Fruit fly (Drosophila melanogaster) whole organism, embryonic: ENCODE results near the gene CG17109.
A peak's percentile ranks its signal among the peaks of the same experiment; 100 is the strongest.

Experiments
- CG10321 ChIP-seq: fragments of 200-800 bp; sonication (Bioruptor generic); IDR thresholded peaks from 2 replicates; pipeline ENCODE4 v1.3.6; 2022; ENCODE audit warnings: missing biosample characterization, missing genetic modification characterization
- CG13123 ChIP-seq: fragments of 200-800 bp; sonication (Bioruptor generic); optimal IDR thresholded peaks from 2 replicates; lab custom pipeline; 2016; ENCODE audit warnings: missing biosample characterization, missing genetic modification characterization
- CG13894 ChIP-seq: fragments of 200-800 bp; sonication (Bioruptor generic); optimal IDR thresholded peaks from 3 replicates; lab custom pipeline; 2018; ENCODE audit warnings: missing biosample characterization, mild to moderate bottlenecking, missing genetic modification characterization, moderate library complexity
- CG16813 ChIP-seq: fragments of 200-800 bp; sonication (Bioruptor generic); IDR thresholded peaks from 3 replicates; pipeline ENCODE4 v1.3.6; 2022; ENCODE audit warnings: missing biosample characterization, missing genetic modification characterization; ENCODE audit not compliant: partially characterized antibody
- CG17359 ChIP-seq: fragments of 200-800 bp; sonication (Bioruptor generic); optimal IDR thresholded peaks from 3 replicates; lab custom pipeline; 2018; ENCODE audit warnings: missing biosample characterization, mild to moderate bottlenecking, missing genetic modification characterization, moderate library complexity
- CG17612 ChIP-seq: fragments of 200-800 bp; sonication (Bioruptor generic); IDR thresholded peaks from 2 replicates; pipeline ENCODE4 v1.3.6; 2022; ENCODE audit warnings: missing biosample characterization, missing genetic modification characterization
- CG18262 ChIP-seq: fragments of 200-800 bp; optimal IDR thresholded peaks from 3 replicates; lab custom pipeline; 2019; ENCODE audit warnings: missing biosample characterization, mild to moderate bottlenecking, missing genetic modification characterization, moderate library complexity
- CG18764 ChIP-seq: fragments of 200-800 bp; sonication (Bioruptor generic); optimal IDR thresholded peaks from 3 replicates; lab custom pipeline; 2016; ENCODE audit warnings: missing biosample characterization, missing genetic modification characterization
- CG2120 ChIP-seq: fragments of 200-800 bp; sonication (Bioruptor generic); optimal IDR thresholded peaks from 3 replicates; lab custom pipeline; 2016; ENCODE audit warnings: missing biosample characterization, missing genetic modification characterization
- CG34376 ChIP-seq: fragments of 200-800 bp; sonication (Bioruptor generic); optimal IDR thresholded peaks from 2 replicates; lab custom pipeline; 2018; ENCODE audit warnings: missing biosample characterization, mild to moderate bottlenecking, missing genetic modification characterization
- CG3995 ChIP-seq: fragments of 200-800 bp; sonication (Bioruptor generic); optimal IDR thresholded peaks from 3 replicates; lab custom pipeline; 2016; ENCODE audit warnings: missing biosample characterization, missing genetic modification characterization
- CG4404 ChIP-seq: fragments of 200-800 bp; sonication (Bioruptor generic); IDR thresholded peaks from 2 replicates; pipeline ENCODE4 v1.3.6; 2022; ENCODE audit warnings: missing biosample characterization, missing genetic modification characterization
- CG5180 ChIP-seq: fragments of 200-800 bp; sonication (Bioruptor generic); optimal IDR thresholded peaks from 3 replicates; lab custom pipeline; 2017; ENCODE audit warnings: missing biosample characterization, missing genetic modification characterization, mild to moderate bottlenecking, moderate library complexity, missing genetic modification reagents
- CG7745 ChIP-seq: fragments of 200-800 bp; sonication (Bioruptor generic); optimal IDR thresholded peaks from 2 replicates; lab custom pipeline; 2018; ENCODE audit warnings: missing biosample characterization, mild to moderate bottlenecking, missing genetic modification characterization, moderate library complexity
- CG7963 ChIP-seq: fragments of 200-800 bp; sonication (Bioruptor generic); IDR thresholded peaks from 3 replicates; pipeline ENCODE4 v1.3.6; 2022; ENCODE audit warnings: missing biosample characterization, missing genetic modification characterization; ENCODE audit not compliant: partially characterized antibody
- CG8388 ChIP-seq: fragments of 200-800 bp; sonication (Bioruptor generic); optimal IDR thresholded peaks from 2 replicates; lab custom pipeline; 2019; ENCODE audit warnings: missing biosample characterization, mild to moderate bottlenecking, missing genetic modification characterization, moderate library complexity
- CG9437 ChIP-seq: fragments of 200-800 bp; sonication (Bioruptor generic); optimal IDR thresholded peaks from 2 replicates; lab custom pipeline; 2018; ENCODE audit warnings: missing biosample characterization, mild to moderate bottlenecking, missing genetic modification characterization
- D ChIP-seq, 2 experiments: fragments of 200-800 bp in 1 of 2; fragments of >200 bp in 1 of 2; sonication (Bioruptor generic) in 1 of 2; optimal IDR thresholded peaks; 2 replicates in 1 of 2; 3 replicates in 1 of 2; lab custom pipeline; 2017; ENCODE audit warnings: mild to moderate bottlenecking in 1 of 2, missing biosample characterization in 1 of 2, missing genetic modification characterization in 1 of 2, missing genetic modification reagents in 1 of 2
- Dll ChIP-seq: fragments of 200-800 bp; sonication (Bioruptor generic); IDR thresholded peaks from 4 replicates; pipeline ENCODE4 v1.3.6; 2022; ENCODE audit warnings: missing biosample characterization, missing genetic modification characterization; ENCODE audit not compliant: partially characterized antibody
- Ets65A ChIP-seq: fragments of 200-800 bp; sonication (Bioruptor generic); peaks from one replicate; lab custom pipeline; 2016; ENCODE audit warnings: missing biosample characterization, missing genetic modification characterization
- HLH54F ChIP-seq: fragments of 200-800 bp; sonication (Bioruptor generic); optimal IDR thresholded peaks from 3 replicates; lab custom pipeline; 2016; ENCODE audit warnings: missing biosample characterization, missing genetic modification characterization
- Hmr ChIP-seq: fragments of 200-800 bp; sonication (Bioruptor generic); optimal IDR thresholded peaks from 3 replicates; lab custom pipeline; 2017; ENCODE audit warnings: mild to moderate bottlenecking, missing biosample characterization, missing genetic modification reagents, missing genetic modification characterization
- Lpt ChIP-seq: fragments of >200 bp; optimal IDR thresholded peaks from 2 replicates; lab custom pipeline; 2018; ENCODE audit warnings: missing biosample characterization, missing genetic modification characterization
- Myb ChIP-seq: fragments of 200-800 bp; sonication (Bioruptor generic); optimal IDR thresholded peaks from 2 replicates; lab custom pipeline; 2016; ENCODE audit warnings: missing biosample characterization, missing genetic modification characterization
- Sox100B ChIP-seq: fragments of 200-800 bp; sonication (Bioruptor generic); optimal IDR thresholded peaks from 3 replicates; lab custom pipeline; 2018; ENCODE audit warnings: missing biosample characterization, mild to moderate bottlenecking, missing genetic modification characterization
- Spps ChIP-seq: fragments of 200-800 bp; sonication (Bioruptor generic); optimal IDR thresholded peaks from 2 replicates; lab custom pipeline; 2018; ENCODE audit warnings: missing biosample characterization, mild to moderate bottlenecking, missing genetic modification characterization
- Stat92E ChIP-seq, 3 experiments: fragments of >200 bp in 2 of 3; fragments of 200-800 bp in 1 of 3; sonication (Bioruptor generic) in 1 of 3; optimal IDR thresholded peaks; 2 replicates each; lab custom pipeline; 2017 to 2019; ENCODE audit warnings: missing biosample characterization in 3 of 3, missing genetic modification characterization in 3 of 3, mild to moderate bottlenecking in 1 of 3, moderate library complexity in 1 of 3
- Trl ChIP-seq, 3 experiments: fragments of >200 bp in 2 of 3; fragments of 200-800 bp in 1 of 3; sonication (Bioruptor generic) in 1 of 3; optimal IDR thresholded peaks; 2 replicates in 1 of 3; 3 replicates in 2 of 3; lab custom pipeline; 2016 to 2017; ENCODE audit warnings: missing biosample characterization in 1 of 3, missing genetic modification characterization in 1 of 3
- aop ChIP-seq: fragments of 200-800 bp; sonication (Bioruptor generic); IDR thresholded peaks from 2 replicates; pipeline ENCODE4 v1.3.6; 2022; ENCODE audit warnings: missing biosample characterization, missing genetic modification characterization
- ase ChIP-seq: fragments of 200-800 bp; sonication (Bioruptor generic); IDR thresholded peaks from 3 replicates; pipeline ENCODE4 v1.3.6; 2022; ENCODE audit warnings: missing biosample characterization, missing genetic modification characterization
- ash1 ChIP-seq: fragments of 200-800 bp; sonication (Bioruptor generic); optimal IDR thresholded peaks from 2 replicates; lab custom pipeline; 2018; ENCODE audit warnings: missing biosample characterization, mild to moderate bottlenecking, missing genetic modification characterization
- crol ChIP-seq: fragments of 200-800 bp; sonication (Bioruptor generic); IDR thresholded peaks from 2 replicates; pipeline ENCODE4 v1.3.6; 2022; ENCODE audit warnings: missing biosample characterization, missing genetic modification characterization
- dan ChIP-seq: fragments of 200-800 bp; sonication (Bioruptor generic); IDR thresholded peaks from 2 replicates; pipeline ENCODE4 v1.3.6; 2022; ENCODE audit warnings: missing biosample characterization, missing genetic modification characterization
- emc ChIP-seq: fragments of 200-800 bp; sonication (Bioruptor generic); optimal IDR thresholded peaks from 2 replicates; lab custom pipeline; 2016; ENCODE audit warnings: missing biosample characterization, missing genetic modification characterization
- eyg ChIP-seq: fragments of 200-800 bp; sonication (Bioruptor generic); optimal IDR thresholded peaks from 3 replicates; lab custom pipeline; 2016; ENCODE audit warnings: missing biosample characterization, missing genetic modification characterization
- hth ChIP-seq: fragments of >200 bp; optimal IDR thresholded peaks from 2 replicates; lab custom pipeline; 2017; ENCODE audit warnings: inconsistent platforms
- kni ChIP-seq: fragments of 200-800 bp; sonication (Bioruptor generic); optimal IDR thresholded peaks from 3 replicates; lab custom pipeline; 2017; ENCODE audit warnings: mild to moderate bottlenecking, missing biosample characterization, missing genetic modification reagents, missing genetic modification characterization
- maf-S ChIP-seq: fragments of 200-800 bp; sonication (Bioruptor generic); optimal IDR thresholded peaks from 2 replicates; lab custom pipeline; 2016; ENCODE audit warnings: missing biosample characterization, missing genetic modification characterization
- nom ChIP-seq: fragments of 200-800 bp; sonication (Bioruptor generic); optimal IDR thresholded peaks from 2 replicates; lab custom pipeline; 2017; ENCODE audit warnings: missing biosample characterization, missing genetic modification characterization, mild to moderate bottlenecking, moderate library complexity, missing genetic modification reagents
- otp ChIP-seq: fragments of 200-800 bp; sonication (Bioruptor generic); IDR thresholded peaks from 3 replicates; pipeline ENCODE4, ENCODE4 v1.3.6; 2022; ENCODE audit warnings: missing biosample characterization, missing genetic modification characterization
- pb ChIP-seq: fragments of 200-800 bp; sonication (Bioruptor generic); optimal IDR thresholded peaks from 3 replicates; lab custom pipeline; 2016; ENCODE audit warnings: missing biosample characterization, missing genetic modification characterization
- pho ChIP-seq: fragments of 200-800 bp; sonication (Bioruptor generic); optimal IDR thresholded peaks from 2 replicates; lab custom pipeline; 2016; ENCODE audit warnings: missing biosample characterization, missing genetic modification characterization
- run ChIP-seq: fragments of 200-800 bp; sonication (Bioruptor generic); optimal IDR thresholded peaks from 3 replicates; lab custom pipeline; 2018; ENCODE audit warnings: missing biosample characterization, mild to moderate bottlenecking, missing genetic modification characterization
- sc ChIP-seq, 3 experiments: fragments of >200 bp in 2 of 3; fragments of 200-800 bp in 1 of 3; sonication (Bioruptor generic) in 1 of 3; optimal IDR thresholded peaks; 2 replicates in 2 of 3; 3 replicates in 1 of 3; lab custom pipeline; 2017; ENCODE audit warnings: mild to moderate bottlenecking in 1 of 3, missing biosample characterization in 1 of 3, missing genetic modification characterization in 1 of 3, missing genetic modification reagents in 1 of 3
- ssp ChIP-seq: fragments of 200-800 bp; sonication (Bioruptor generic); IDR thresholded peaks from 2 replicates; pipeline ENCODE4 v1.3.6; 2022; ENCODE audit warnings: missing biosample characterization, missing genetic modification characterization
- tll ChIP-seq, 2 experiments: fragments of 200-800 bp in 1 of 2; fragments of >200 bp in 1 of 2; sonication (Bioruptor generic) in 1 of 2; optimal IDR thresholded peaks; 2 replicates each; lab custom pipeline; 2017 to 2019; ENCODE audit warnings: missing biosample characterization in 2 of 2, missing genetic modification characterization in 2 of 2, mild to moderate bottlenecking in 1 of 2, moderate library complexity in 1 of 2
- twi ChIP-seq: fragments of 200-800 bp; optimal IDR thresholded peaks from 2 replicates; lab custom pipeline; 2019; ENCODE audit warnings: missing biosample characterization, mild to moderate bottlenecking, missing genetic modification characterization, moderate library complexity
- vnd ChIP-seq: fragments of 200-800 bp; sonication (Bioruptor generic); IDR thresholded peaks from 3 replicates; pipeline ENCODE4 v1.3.6; 2022; ENCODE audit warnings: missing biosample characterization, missing genetic modification characterization; ENCODE audit not compliant: partially characterized antibody

Gene CG17109

DNA sequence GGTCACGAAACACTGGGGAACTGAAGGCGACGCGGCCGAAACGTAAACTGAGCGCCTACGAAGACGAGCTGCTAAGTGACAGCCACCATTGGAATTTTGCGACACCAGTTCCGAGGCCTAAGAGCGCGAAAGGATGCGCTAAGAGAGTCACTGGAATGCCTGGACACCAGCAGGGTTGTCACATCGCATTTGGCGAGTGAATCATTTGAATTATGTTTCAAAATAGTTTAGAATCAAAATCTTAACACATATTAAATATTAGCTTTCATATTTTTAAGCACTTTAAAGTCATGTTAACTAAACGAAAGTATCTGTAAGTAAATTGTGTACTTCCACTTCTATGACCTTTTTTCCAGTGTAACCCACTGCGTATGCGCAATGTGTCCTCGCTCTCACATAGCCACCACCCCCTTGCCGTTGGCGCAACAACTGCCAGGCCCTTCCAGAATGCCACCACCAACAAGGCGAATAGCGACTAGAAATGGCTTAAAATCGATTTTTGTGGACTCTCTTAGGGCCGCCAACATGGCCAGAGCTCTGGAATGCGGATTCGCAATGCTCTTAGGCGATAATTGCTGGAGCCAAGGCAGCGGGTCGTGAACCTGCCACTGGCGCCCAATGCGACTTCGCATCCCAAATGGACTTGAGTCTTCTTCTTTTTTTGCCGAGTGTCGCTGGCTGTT, 17.3 kb downstream of the CG17109 start, which contains the start of gene Cow (continued):
- TF ChIP-seq Hmr (GFP tag; lab: Kevin White, UChicago) (peak; percentile 84), CG8388 (GFP tag; lab: Kevin White, UChicago) (peak; percentile 23), pb (GFP tag; lab: Kevin White, UChicago) (no peak), CG34376 (GFP tag; lab: Kevin White, UChicago) (peak; percentile 59), ase (GFP tag; lab: Robert Waterston, UW) (peak; percentile 24; the same call in 1 of the 3 replicates), sc (optimal IDR thresholded peaks at IDR 0.05; lab: Kevin White, UChicago) (no peak), sc (GFP tag; optimal IDR thresholded peaks at IDR 0.05; lab: Kevin White, UChicago) (peak; percentile 1), Lpt (no peak), Dll (no peak), CG2120 (GFP tag; lab: Kevin White, UChicago) (peak; percentile 88), CG9437 (GFP tag; lab: Kevin White, UChicago) (peak; percentile 7), CG16813 (GFP tag; lab: Robert Waterston, UW) (no peak), Myb (GFP tag; lab: Kevin White, UChicago) (peak; percentile 32), CG17359 (peak; percentile 61), tll (GFP tag; optimal IDR thresholded peaks at IDR 0.05; lab: Kevin White, UChicago) (no peak), emc (GFP tag; lab: Kevin White, UChicago) (no peak), kni (no peak), otp (GFP tag; lab: Robert Waterston, UW) (no peak), ash1 (no peak), Stat92E (GFP tag; optimal IDR thresholded peaks at IDR 0.05; lab: Kevin White, UChicago) (no peak), ssp (GFP tag; lab: Robert Waterston, UW) (peak; percentile 48; the same call in 1 of the 2 replicates), Spps (tag; lab: Kevin White, UChicago) (no peak), CG18262 (tag; lab: Kevin White, UChicago) (peak; percentile 31), run (no peak), aop (no peak), CG7745 (tag; lab: Kevin White, UChicago) (no peak), hth (lab: Kevin White, UChicago) (no peak), CG7963 (no peak), eyg (GFP tag; lab: Kevin White, UChicago) (no peak), CG17612 (GFP tag; lab: Robert Waterston, UW) (0 out of 2 replicates have a peak, but pooled peaks have one; percentile 16), CG5180 (GFP tag; lab: Kevin White, UChicago) (no peak), nom (no peak), CG18764 (GFP tag; lab: Kevin White, UChicago) (peak; percentile 3), CG10321 (GFP tag; lab: Robert Waterston, UW) (no peak), CG4404 (no peak; the same call in 1 of the 2 replicates), crol (GFP tag; lab: Robert Waterston, UW) (peak; percentile 25; the same call in 1 of the 2 replicates), Trl (optimal IDR thresholded peaks at IDR 0.05; lab: Kevin White, UChicago) (peak in 1 of 2 experiments; percentile 56), Trl (GFP tag; optimal IDR thresholded peaks at IDR 0.05; lab: Kevin White, UChicago) (peak; percentile 49), D (optimal IDR thresholded peaks at IDR 0.05; lab: Kevin White, UChicago) (no peak), D (GFP tag; optimal IDR thresholded peaks at IDR 0.05; lab: Kevin White, UChicago) (no peak), pho (GFP tag; lab: Kevin White, UChicago) (peak; percentile 69), CG13894 (tag; lab: Kevin White, UChicago) (peak; percentile 49), twi (tag; lab: Kevin White, UChicago) (no peak), vnd (no peak), Sox100B (GFP tag; lab: Kevin White, UChicago) (no peak), Ets65A (GFP tag; lab: Kevin White, UChicago) (peak; percentile 92), HLH54F (GFP tag; lab: Kevin White, UChicago) (peak; percentile 59), maf-S (GFP tag; lab: Kevin White, UChicago) (no peak), CG13123 (GFP tag; lab: Kevin White, UChicago) (no peak), CG3995 (GFP tag; lab: Kevin White, UChicago) (no peak), dan (GFP tag; lab: Robert Waterston, UW) (no peak)
